Worm (Caenorhabditis elegans) whole organism, young adult: Measurements from ENCODE around the gene ZK1307.3.

Experiments
- B0019.2 ChIP-seq: fragments of 200-800 bp; sonication (Bioruptor generic); conservative IDR thresholded peaks from 2 replicates; pipeline ENCODE4 v1.3.6; 2022; ENCODE audit warnings: missing genetic modification reagents, missing genetic modification characterization, missing compliant biosample characterization
- B0261.1 ChIP-seq: sonication (generic microtip); optimal IDR thresholded peaks from 2 replicates; lab custom pipeline; 2016; ENCODE audit warnings: mild to moderate bottlenecking, missing genetic modification characterization, moderate library complexity, missing compliant biosample characterization
- C06A6.2 ChIP-seq: fragments of 200-800 bp; sonication (Bioruptor generic); conservative IDR thresholded peaks from 2 replicates; pipeline ENCODE4 v1.3.6; 2022; ENCODE audit warnings: missing genetic modification characterization, missing compliant biosample characterization
- F39B2.1 ChIP-seq: fragments of 200-800 bp; sonication (Bioruptor generic); IDR thresholded peaks from 2 replicates; pipeline ENCODE4 v1.3.6; 2022; ENCODE audit warnings: missing genetic modification reagents, missing genetic modification characterization, missing compliant biosample characterization
- T26A5.8 ChIP-seq: sonication (generic microtip); optimal IDR thresholded peaks from 2 replicates; lab custom pipeline; 2016; ENCODE audit warnings: missing genetic modification characterization, missing compliant biosample characterization
- Y79H2A.3 ChIP-seq: fragments of 200-800 bp; sonication (Bioruptor generic); conservative IDR thresholded peaks from 2 replicates; pipeline ENCODE4 v1.3.6; 2022; ENCODE audit warnings: missing genetic modification reagents, missing genetic modification characterization, missing compliant biosample characterization
- Y95B8A.8 ChIP-seq: fragments of 200-800 bp; sonication (Bioruptor generic); IDR thresholded peaks from 2 replicates; pipeline ENCODE4 v1.3.6; 2022; ENCODE audit warnings: missing genetic modification reagents, missing genetic modification characterization, missing compliant biosample characterization
- akir-1 ChIP-seq: fragments of 200-800 bp; sonication (Bioruptor generic); optimal IDR thresholded peaks from 2 replicates; lab custom pipeline; 2018; ENCODE audit warnings: mild to moderate bottlenecking, missing genetic modification characterization, moderate library complexity, missing compliant biosample characterization
- athp-1 ChIP-seq: sonication (generic microtip); optimal IDR thresholded peaks from 2 replicates; lab custom pipeline; 2017; ENCODE audit warnings: mild to moderate bottlenecking, missing genetic modification characterization, missing compliant biosample characterization
- attf-3 ChIP-seq: fragments of 200-800 bp; sonication (Bioruptor generic); conservative IDR thresholded peaks from 2 replicates; pipeline ENCODE4 v1.3.6; 2022; ENCODE audit warnings: missing genetic modification reagents, missing genetic modification characterization, missing compliant biosample characterization
- attf-5 ChIP-seq: fragments of 200-800 bp; sonication (Bioruptor generic); optimal IDR thresholded peaks from 2 replicates; lab custom pipeline; 2018; ENCODE audit warnings: mild to moderate bottlenecking, missing genetic modification characterization, missing compliant biosample characterization
- attf-6 ChIP-seq: fragments of 200-800 bp; sonication (Bioruptor generic); IDR thresholded peaks from 2 replicates; pipeline ENCODE4 v1.3.6; 2022; ENCODE audit warnings: missing genetic modification reagents, missing genetic modification characterization, missing compliant biosample characterization
- ceh-40 ChIP-seq: fragments of 200-800 bp; sonication (Bioruptor generic); IDR thresholded peaks from 2 replicates; pipeline ENCODE4 v1.3.6; 2022; ENCODE audit warnings: missing genetic modification characterization, missing compliant biosample characterization
- ceh-58 ChIP-seq: fragments of 200-800 bp; sonication (Bioruptor generic); IDR thresholded peaks from 2 replicates; pipeline ENCODE4 v1.3.6; 2022; ENCODE audit warnings: missing genetic modification characterization, missing compliant biosample characterization
- ceh-91 ChIP-seq: fragments of 200-800 bp; sonication (Bioruptor generic); IDR thresholded peaks from 2 replicates; pipeline ENCODE4 v1.3.6; 2022; ENCODE audit warnings: missing genetic modification reagents, missing genetic modification characterization, missing compliant biosample characterization
- die-1 ChIP-seq: sonication (generic microtip); optimal IDR thresholded peaks from 2 replicates; lab custom pipeline; 2016; ENCODE audit warnings: missing genotype, mild to moderate bottlenecking, missing genetic modification characterization, missing compliant biosample characterization
- dox-1 ChIP-seq: fragments of 200-800 bp; sonication (Bioruptor generic); IDR thresholded peaks from 2 replicates; pipeline ENCODE4 v1.3.6; 2022; ENCODE audit warnings: missing genetic modification reagents, missing genetic modification characterization, missing compliant biosample characterization
- dpff-1 ChIP-seq: sonication (generic microtip); optimal IDR thresholded peaks from 2 replicates; lab custom pipeline; 2017; ENCODE audit warnings: mild to moderate bottlenecking, missing genetic modification characterization, missing compliant biosample characterization
- hlh-12 ChIP-seq: sonication (generic microtip); optimal IDR thresholded peaks from 2 replicates; lab custom pipeline; 2016; ENCODE audit warnings: missing genetic modification characterization, missing compliant biosample characterization
- hmg-1.2 ChIP-seq: fragments of 200-800 bp; sonication (Bioruptor generic); IDR thresholded peaks from 2 replicates; pipeline ENCODE4 v1.3.6; 2022; ENCODE audit warnings: missing genetic modification reagents, missing genetic modification characterization, missing compliant biosample characterization
- hmg-20 ChIP-seq: fragments of 200-800 bp; sonication (Bioruptor generic); IDR thresholded peaks from 2 replicates; pipeline ENCODE4 v1.3.6; 2022; ENCODE audit warnings: missing genetic modification reagents, missing genetic modification characterization, missing compliant biosample characterization
- lin-35 ChIP-seq, 3 experiments: fragments of 150-350 bp in 2 of 3; sonication (generic microtip) in 1 of 3; optimal IDR thresholded peaks; 2 replicates each; lab custom pipeline; 2014 to 2018; ENCODE audit warnings: missing biosample characterization in 3 of 3, missing genetic modification characterization in 3 of 3, missing genetic modification reagents in 3 of 3
- lsl-1 ChIP-seq: fragments of 200-800 bp; sonication (Bioruptor generic); optimal IDR thresholded peaks from 2 replicates; lab custom pipeline; 2018; ENCODE audit warnings: mild to moderate bottlenecking, missing genetic modification characterization, moderate library complexity, missing compliant biosample characterization
- madf-10 ChIP-seq: sonication (generic microtip); optimal IDR thresholded peaks from 2 replicates; lab custom pipeline; 2016; ENCODE audit warnings: mild to moderate bottlenecking, missing genetic modification characterization, missing compliant biosample characterization
- nhr-27 ChIP-seq: fragments of 200-800 bp; sonication (Bioruptor generic); optimal IDR thresholded peaks from 2 replicates; lab custom pipeline; 2018; ENCODE audit warnings: mild to moderate bottlenecking, missing genetic modification characterization, moderate library complexity, missing compliant biosample characterization
- nhr-80 ChIP-seq: sonication (generic microtip); optimal IDR thresholded peaks from 2 replicates; lab custom pipeline; 2016; ENCODE audit warnings: missing genetic modification characterization, missing compliant biosample characterization
- nhr-90 ChIP-seq: sonication (generic microtip); optimal IDR thresholded peaks from 2 replicates; lab custom pipeline; 2016; ENCODE audit warnings: missing genotype, mild to moderate bottlenecking, missing genetic modification characterization, missing compliant biosample characterization
- rpc-1 ChIP-seq, 2 experiments: fragments of 150-350 bp in 1 of 2; sonication (generic microtip) in 1 of 2; optimal IDR thresholded peaks; 2 replicates each; lab custom pipeline; 2014 to 2018; ENCODE audit warnings: missing biosample characterization in 1 of 2, missing genetic modification characterization in 1 of 2, missing genetic modification reagents in 1 of 2, missing genotype in 1 of 2
- sdz-38 ChIP-seq: sonication (generic microtip); optimal IDR thresholded peaks from 2 replicates; lab custom pipeline; 2016; ENCODE audit warnings: missing genotype, missing genetic modification characterization, missing compliant biosample characterization
- snpc-1.3 ChIP-seq: sonication (generic microtip); optimal IDR thresholded peaks from 2 replicates; lab custom pipeline; 2017; ENCODE audit warnings: missing genetic modification characterization, mild to moderate bottlenecking, missing compliant biosample characterization, antibody characterized with exemption, moderate library complexity, missing genotype, missing genetic modification reagents; ENCODE audit not compliant: insufficient read depth
- tlf-1 ChIP-seq: fragments of 200-800 bp; sonication (Bioruptor generic); optimal IDR thresholded peaks from 2 replicates; lab custom pipeline; 2018; ENCODE audit warnings: mild to moderate bottlenecking, missing genetic modification characterization, missing compliant biosample characterization
- ztf-18 ChIP-seq: sonication (generic microtip); optimal IDR thresholded peaks from 2 replicates; lab custom pipeline; 2016; ENCODE audit warnings: missing genotype, mild to moderate bottlenecking, missing genetic modification characterization, missing compliant biosample characterization
- ztf-3 ChIP-seq: fragments of 200-800 bp; sonication (Bioruptor generic); optimal IDR thresholded peaks from 2 replicates; lab custom pipeline; 2018; ENCODE audit warnings: mild to moderate bottlenecking, missing genetic modification characterization, missing compliant biosample characterization

ZK1307.3 gene

DNA sequence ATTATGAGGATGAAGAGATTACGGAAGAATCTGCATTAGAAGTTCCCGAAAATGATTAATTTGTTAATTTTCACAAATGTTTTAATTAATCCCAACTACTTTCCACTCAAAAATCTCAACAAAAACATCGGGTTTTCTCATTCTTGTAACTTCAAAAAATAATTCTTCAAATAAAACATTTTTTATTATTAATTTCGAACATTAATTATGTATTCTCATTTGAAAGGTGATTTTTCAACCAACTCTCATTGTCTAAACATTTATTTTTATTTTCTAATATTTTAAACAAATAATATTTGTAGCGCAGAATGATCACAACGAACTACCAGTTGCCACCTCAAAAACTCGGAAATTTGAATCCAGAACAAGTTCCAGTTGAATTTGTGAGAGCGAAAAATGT, 18.5 kb upstream of the ZK1307.3 start, which contains the start of gene ZK1320.7:
ZK1320.7 (plus strand) TSS at position 301 of the 400 bp plus-strand sequence.
- TF ChIP-seq C06A6.2 (GFP tag; lab: Robert Waterston, UW) (no peak), dpff-1 (tag; lab: Kevin White, UChicago) (no peak), ceh-58 (GFP tag; lab: Robert Waterston, UW) (no peak), madf-10 (tag; lab: Kevin White, UChicago) (no peak), nhr-80 (no peak), ztf-3 (GFP tag; lab: Kevin White, UChicago) (no peak), lin-35 (GFP tag; optimal IDR thresholded peaks at IDR 0.05; lab: Kevin White, UChicago) (no peak), attf-5 (GFP tag; lab: Kevin White, UChicago) (no peak), B0261.1 (no peak), akir-1 (GFP tag; lab: Kevin White, UChicago) (no peak)
- TF ChIP-seq, all 124 proteins: peak for 0

DNA sequence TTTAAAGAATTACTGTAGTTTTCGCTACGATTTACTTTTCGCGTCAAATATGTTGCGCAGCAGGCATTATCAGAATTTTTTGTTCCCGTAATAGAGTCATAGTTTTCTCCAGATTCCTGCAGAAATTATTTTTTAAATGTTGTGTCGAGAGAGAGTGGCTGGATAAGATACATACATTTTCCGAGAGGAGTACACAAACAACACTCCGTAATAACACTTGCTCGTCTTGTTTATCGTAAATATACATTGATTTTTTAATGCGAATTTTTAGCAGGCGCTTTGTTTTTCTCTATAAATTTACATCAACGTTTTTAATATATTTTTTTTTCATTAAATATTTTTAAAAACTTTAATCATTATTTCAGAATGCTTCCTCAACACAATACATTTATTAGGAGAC, 16.1 kb upstream of the ZK1307.3 start, which contains the start of gene taf-8:
taf-8 (plus strand) TSS at position 360 of the 400 bp plus-strand sequence.
- peak; percentile 73 for TF ChIP-seq lsl-1 (GFP tag; lab: Kevin White, UChicago)
- peak; percentile 95 for TF ChIP-seq attf-3 (GFP tag; lab: Robert Waterston, UW)
- TF ChIP-seq nhr-27 (tag; lab: Kevin White, UChicago), result no peak
- TF ChIP-seq hmg-1.2 (GFP tag; lab: Robert Waterston, UW), result peak; percentile 16; the same call in 1 of the 2 replicates

DNA sequence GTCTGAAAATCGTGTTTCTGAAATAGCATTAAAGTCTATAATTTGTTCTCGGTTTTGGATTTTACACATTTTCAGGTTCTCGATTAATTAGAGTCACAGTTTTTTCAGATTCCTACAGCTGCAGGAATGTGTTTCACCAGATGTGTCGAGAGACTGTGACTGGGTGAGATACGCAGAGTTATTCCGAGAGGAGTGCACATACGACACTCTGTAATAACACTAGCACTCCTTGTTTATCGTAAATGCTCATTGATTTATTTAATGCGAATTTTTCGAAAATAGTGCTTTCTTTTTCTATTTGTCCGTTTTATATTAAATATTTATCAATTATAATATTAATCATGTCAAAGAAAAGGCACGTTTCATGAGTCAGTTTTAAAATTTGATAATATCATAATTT, 14.6 kb upstream of the ZK1307.3 start, which contains the start of gene ZK1320.11:
ZK1320.11 (plus strand) TSS at position 243 of the 400 bp plus-strand sequence.
- no peak for TF ChIP-seq nhr-27 (tag; lab: Kevin White, UChicago)
- no peak for TF ChIP-seq dox-1 (GFP tag; lab: Robert Waterston, UW)
- TF ChIP-seq hmg-1.2 (GFP tag; lab: Robert Waterston, UW), result peak; percentile 88
- no peak for TF ChIP-seq hmg-20 (GFP tag; lab: Robert Waterston, UW)
- 0 out of 2 replicates have a peak, but pooled peaks have one; percentile 11 for TF ChIP-seq attf-3 (GFP tag; lab: Robert Waterston, UW)
- no peak for TF ChIP-seq F39B2.1 (GFP tag; lab: Robert Waterston, UW)

DNA sequence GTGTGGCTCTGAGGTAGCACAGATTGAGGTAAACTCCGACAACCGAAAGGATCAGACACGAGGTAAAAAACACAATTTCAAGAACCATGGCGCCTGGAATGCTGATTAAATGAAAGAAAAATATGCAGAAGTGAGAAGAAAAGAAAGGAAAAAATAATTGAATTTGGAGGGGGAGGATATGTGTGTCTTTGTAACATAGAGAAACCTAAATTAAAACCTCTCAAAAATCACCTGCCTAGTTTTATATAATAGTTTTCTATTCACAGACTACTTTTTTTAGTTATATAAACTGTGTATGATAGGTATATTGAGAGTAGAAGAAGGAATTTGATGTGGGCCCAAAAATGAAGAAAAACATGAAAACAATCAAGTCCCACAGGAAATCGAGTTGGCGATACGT, 12.8 kb upstream of the ZK1307.3 start, which contains the start of gene ZK1320.5:
ZK1320.5 (minus strand) TSS at position 101 of the 400 bp plus-strand sequence.
- TF ChIP-seq sdz-38, result no peak
- no peak for TF ChIP-seq rpc-1 (optimal IDR thresholded peaks at IDR 0.05; lab: Kevin White, UChicago)
- TF ChIP-seq rpc-1 (tag; optimal IDR thresholded peaks at IDR 0.05; lab: Kevin White, UChicago), result no peak
- TF ChIP-seq attf-6 (GFP tag; lab: Robert Waterston, UW), result no peak
- no peak for TF ChIP-seq T26A5.8
- TF ChIP-seq ceh-91 (GFP tag; lab: Robert Waterston, UW), result no peak
- TF ChIP-seq ceh-40, result no peak
- TF ChIP-seq Y79H2A.3, result no peak
- TF ChIP-seq ztf-18 (tag; lab: Kevin White, UChicago), result no peak
- no peak for TF ChIP-seq B0019.2 (GFP tag; lab: Robert Waterston, UW)
- no peak for TF ChIP-seq snpc-1.3 (tag; lab: Kevin White, UChicago)
- TF ChIP-seq athp-1, result no peak
- no peak for TF ChIP-seq hlh-12 (tag; lab: Kevin White, UChicago)
- no peak for TF ChIP-seq attf-3 (GFP tag; lab: Robert Waterston, UW)
- TF ChIP-seq die-1 (tag; lab: Kevin White, UChicago), result no peak
- no peak for TF ChIP-seq Y95B8A.8 (GFP tag; lab: Robert Waterston, UW)
- no peak for TF ChIP-seq nhr-90
- no peak for TF ChIP-seq tlf-1 (GFP tag; lab: Kevin White, UChicago)
